Worm (Caenorhabditis elegans): ENCODE data around the gene tcer-1.

The tcer-1 gene

DNA sequence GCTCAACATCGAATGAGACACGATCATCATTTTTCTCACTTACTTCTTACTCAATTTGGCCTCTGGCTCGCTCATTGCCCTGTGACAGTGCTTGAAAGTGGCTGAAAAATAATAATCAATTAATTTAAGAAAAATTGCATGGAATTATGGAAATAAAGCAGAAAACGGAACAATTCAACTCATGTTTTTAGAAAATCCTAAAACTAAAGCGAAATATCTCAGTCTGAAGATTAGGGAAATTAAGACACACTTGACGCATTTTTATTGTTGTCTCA, 22.4 kb upstream of the tcer-1 start, which contains the start of gene kars-1:
Gene kars-1, minus strand, starts transcription at position 101 of the 275 bp plus-strand sequence.
- no peak for TF ChIP-seq lsy-12 (tag; optimal IDR thresholded peaks at IDR 0.05)
- no peak for TF ChIP-seq snpc-4 (tag; optimal IDR thresholded peaks at IDR 0.05)
- no peak for TF ChIP-seq egl-5 (tag; optimal IDR thresholded peaks at IDR 0.05)
- TF ChIP-seq fos-1 (tag; optimal IDR thresholded peaks at IDR 0.05): no peak
- no peak for TF ChIP-seq nhr-67 (tag; optimal IDR thresholded peaks at IDR 0.05)

DNA sequence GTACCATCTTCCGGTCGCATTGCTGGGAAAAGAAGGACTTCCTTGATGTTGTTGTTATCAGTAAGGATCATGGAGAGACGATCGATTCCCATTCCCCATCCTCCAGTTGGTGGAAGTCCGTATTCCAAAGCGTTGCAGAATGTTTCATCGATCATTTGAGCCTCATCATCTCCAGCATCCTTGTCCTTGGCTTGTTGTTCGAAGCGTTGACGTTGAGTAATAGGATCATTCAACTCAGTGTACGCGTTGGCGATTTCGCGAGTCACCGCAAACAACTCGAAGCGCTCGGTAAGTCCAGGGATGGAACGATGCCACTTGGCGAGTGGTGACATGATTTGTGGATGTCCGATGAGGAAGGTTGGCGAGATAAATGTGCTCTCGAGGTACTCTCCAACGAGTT, 20.6 kb upstream of the tcer-1 start:
- no peak for TF ChIP-seq nhr-237 (tag; optimal IDR thresholded peaks at IDR 0.05)
- TF ChIP-seq elt-1 (tag; optimal IDR thresholded peaks at IDR 0.05): no peak
- no peak for TF ChIP-seq daf-12 (tag; optimal IDR thresholded peaks at IDR 0.05)
- TF ChIP-seq nhr-28 (tag; optimal IDR thresholded peaks at IDR 0.05): no peak
- TF ChIP-seq nhr-23 (tag; optimal IDR thresholded peaks at IDR 0.05): no peak
- no peak for TF ChIP-seq ceh-9 (tag; optimal IDR thresholded peaks at IDR 0.05)
- TF ChIP-seq zag-1 (tag; optimal IDR thresholded peaks at IDR 0.05): no peak

- TF ChIP-seq eor-1 (tag; optimal IDR thresholded peaks at IDR 0.05) (no peak), lin-39 (tag; optimal IDR thresholded peaks at IDR 0.05) (no peak), ceh-82 (tag; optimal IDR thresholded peaks at IDR 0.05) (no peak), daf-12 (tag; optimal IDR thresholded peaks at IDR 0.05) (no peak), jun-1 (tag; optimal IDR thresholded peaks at IDR 0.05) (no peak), snpc-4 (tag; optimal IDR thresholded peaks at IDR 0.05) (no peak), nhr-67 (tag; optimal IDR thresholded peaks at IDR 0.05) (no peak), mml-1 (tag; optimal IDR thresholded peaks at IDR 0.05) (no peak), nhr-23 (tag; optimal IDR thresholded peaks at IDR 0.05) (no peak), ceh-28 (tag; optimal IDR thresholded peaks at IDR 0.05) (no peak), aly-2 (tag; optimal IDR thresholded peaks at IDR 0.05) (no peak), elt-3 (tag; optimal IDR thresholded peaks at IDR 0.05) (no peak), nhr-25 (tag; optimal IDR thresholded peaks at IDR 0.05) (no peak), skn-1 (tag; optimal IDR thresholded peaks at IDR 0.05) (no peak), hmg-11 (tag; optimal IDR thresholded peaks at IDR 0.05) (no peak), egl-27 (tag; optimal IDR thresholded peaks at IDR 0.05) (no peak)
These were observed 20.0 kb upstream of the tcer-1 start, which contains the start of gene him-14 for ce11 chrII:7069866-7070265. Gene him-14 (minus strand): TSS chrII:7069966.

DNA sequence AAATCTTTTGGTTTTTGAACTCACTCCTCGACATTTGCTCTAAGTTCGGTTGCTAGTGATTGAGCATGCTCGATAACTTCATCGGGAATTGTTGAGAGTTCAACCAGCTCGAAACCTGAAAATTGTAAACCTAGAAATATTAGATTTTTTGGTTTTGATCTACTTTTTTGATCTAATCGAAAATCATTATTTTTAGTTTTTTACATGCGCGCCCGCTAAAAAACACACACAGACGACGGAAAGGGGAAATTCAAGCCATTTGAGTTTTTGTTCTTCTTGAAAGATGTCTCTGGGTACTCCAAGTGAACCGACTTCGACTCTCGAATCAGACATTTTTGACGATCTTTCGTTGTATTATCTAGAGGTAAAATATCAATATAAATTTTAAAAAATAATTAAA, 15.5 kb upstream of the tcer-1 start, which contains the start of gene nos-2:
Gene nos-2, plus strand, starts transcription at position 228 of the 400 bp plus-strand sequence.
- TF ChIP-seq nhr-25 (tag; optimal IDR thresholded peaks at IDR 0.05) (no peak), nhr-12 (tag; optimal IDR thresholded peaks at IDR 0.05) (no peak), pha-4 (tag; optimal IDR thresholded peaks at IDR 0.05) (no peak), aly-2 (tag; optimal IDR thresholded peaks at IDR 0.05) (no peak), ceh-82 (tag; optimal IDR thresholded peaks at IDR 0.05) (no peak), nhr-67 (tag; optimal IDR thresholded peaks at IDR 0.05) (no peak), nhr-28 (tag; optimal IDR thresholded peaks at IDR 0.05) (no peak)

ce11 chrII:7061730-7062129, 11.9 kb upstream of the tcer-1 start, which contains the start of gene acs-6:
Gene acs-6 (plus strand): TSS chrII:7062030.
- no peak for TF ChIP-seq mml-1 (tag; optimal IDR thresholded peaks at IDR 0.05)
- TF ChIP-seq ztf-11 (tag; optimal IDR thresholded peaks at IDR 0.05): no peak
- TF ChIP-seq lin-39 (tag; optimal IDR thresholded peaks at IDR 0.05): no peak
- TF ChIP-seq R02D3.7 (tag; optimal IDR thresholded peaks at IDR 0.05): no peak
- TF ChIP-seq hmg-11 (tag; optimal IDR thresholded peaks at IDR 0.05): no peak
- TF ChIP-seq unc-62 (GFP tag; optimal IDR thresholded peaks at IDR 0.05): no peak
- no peak for TF ChIP-seq ceh-16 (tag; optimal IDR thresholded peaks at IDR 0.05)
- TF ChIP-seq aly-2 (tag; optimal IDR thresholded peaks at IDR 0.05): no peak
- TF ChIP-seq fos-1 (tag; optimal IDR thresholded peaks at IDR 0.05): no peak

- TF ChIP-seq skn-1 (tag; optimal IDR thresholded peaks at IDR 0.05) (peak; percentile 88), fkh-10 (GFP tag; optimal IDR thresholded peaks at IDR 0.05) (no peak), nhr-67 (tag; optimal IDR thresholded peaks at IDR 0.05) (no peak)
These were observed 10.9 kb upstream of the tcer-1 start for ce11 chrII:7060791-7061190.

DNA sequence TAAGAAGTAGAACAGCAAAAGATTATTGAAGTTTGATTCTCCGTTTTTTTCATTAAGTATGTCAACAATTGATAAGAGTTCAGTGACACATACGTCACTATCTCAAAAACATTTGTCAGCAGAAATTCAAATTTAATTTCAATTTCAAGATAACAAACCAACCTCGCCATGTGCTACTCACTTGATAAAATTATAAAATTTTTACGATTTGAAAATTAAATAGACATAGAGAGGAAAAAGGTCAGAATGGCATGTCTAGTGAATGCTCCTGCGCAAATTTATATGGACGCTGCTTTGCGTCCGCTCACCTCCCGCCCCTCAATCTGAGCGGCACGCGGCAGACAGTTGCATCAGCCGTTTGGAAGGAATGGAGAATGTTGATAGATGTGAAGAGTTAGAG, 10.3 kb upstream of the tcer-1 start:
- TF ChIP-seq pha-4 (tag; optimal IDR thresholded peaks at IDR 0.05) (peak; percentile 64), mdl-1 (tag; optimal IDR thresholded peaks at IDR 0.05) (peak; percentile 10), fkh-2 (tag; optimal IDR thresholded peaks at IDR 0.05) (no peak), jun-1 (tag; optimal IDR thresholded peaks at IDR 0.05) (peak; percentile 23), sea-2 (GFP tag; optimal IDR thresholded peaks at IDR 0.05) (no peak), pqm-1 (tag; optimal IDR thresholded peaks at IDR 0.05) (peak; percentile 93), nfya-1 (tag; optimal IDR thresholded peaks at IDR 0.05; ENCODE audit: insufficient read depth) (peak; percentile 7), elt-2 (tag; optimal IDR thresholded peaks at IDR 0.05) (peak; percentile 96), nhr-11 (tag; optimal IDR thresholded peaks at IDR 0.05) (peak; percentile 16), skn-1 (tag; optimal IDR thresholded peaks at IDR 0.05) (peak; percentile 82)

All from whole organism, L3 larva.